Fruit fly (Drosophila melanogaster): Measurements from ENCODE around the gene LKRSDH.

- TF ChIP-seq usp (GFP tag; optimal IDR thresholded peaks at IDR 0.05) (no peak), psq (optimal IDR thresholded peaks at IDR 0.05) (no peak)
These were observed 41.9 kb downstream of the LKRSDH start, which contains the start of gene CG46025 for dm6 chr2L:7753874-7754273.

All from whole organism.